Worm (Caenorhabditis elegans) whole organism, young adult: ENCODE measurements around the gene T12A7.9.

Experiments
- bed-1 ChIP-seq: fragments of 200-800 bp; sonication (Bioruptor generic); IDR thresholded peaks from 2 replicates; pipeline ENCODE4 v1.3.6; 2022; ENCODE audit warnings: missing genetic modification reagents, missing genetic modification characterization, missing compliant biosample characterization
- egrh-3 ChIP-seq: fragments of 200-800 bp; sonication (Bioruptor generic); IDR thresholded peaks from 2 replicates; pipeline ENCODE4 v1.3.6; 2022; ENCODE audit warnings: missing genetic modification reagents, missing genetic modification characterization, missing compliant biosample characterization
- let-607 ChIP-seq, 2 experiments: fragments of 200-800 bp in 1 of 2; sonication (Bioruptor generic) in 1 of 2; sonication (generic microtip) in 1 of 2; optimal IDR thresholded peaks; 2 replicates each; lab custom pipeline; 2016 to 2018; ENCODE audit warnings: mild to moderate bottlenecking in 2 of 2, missing compliant biosample characterization in 2 of 2, missing genetic modification characterization in 2 of 2, moderate library complexity in 2 of 2, missing genotype in 1 of 2
- lin-26 ChIP-seq: fragments of 200-800 bp; sonication (Bioruptor generic); IDR thresholded peaks from 2 replicates; pipeline ENCODE4 v1.3.6; 2022; ENCODE audit warnings: missing genetic modification reagents, missing genetic modification characterization, missing compliant biosample characterization
- zim-3 ChIP-seq: sonication (generic microtip); optimal IDR thresholded peaks from 2 replicates; lab custom pipeline; 2017; ENCODE audit warnings: mild to moderate bottlenecking, missing genetic modification characterization, moderate library complexity, missing compliant biosample characterization
- ztf-22 ChIP-seq: fragments of 200-800 bp; sonication (Bioruptor generic); optimal IDR thresholded peaks from 2 replicates; lab custom pipeline; 2018; ENCODE audit warnings: mild to moderate bottlenecking, missing genetic modification characterization, moderate library complexity, missing compliant biosample characterization

ce11 chrIV:11740204-11740603, 15.6 kb downstream of the T12A7.9 start, which contains the start of gene K01A6.4:
- TF ChIP-seq bed-1 (no peak), zim-3 (tag; lab: Kevin White, UChicago) (no peak), egrh-3 (GFP tag; lab: Robert Waterston, UW) (no peak), lin-26 (GFP tag; lab: Robert Waterston, UW) (no peak), ztf-22 (GFP tag; lab: Kevin White, UChicago) (no peak), let-607 (tag; optimal IDR thresholded peaks at IDR 0.05; lab: Kevin White, UChicago) (no peak)
